Worm (Caenorhabditis elegans) whole organism, L2 larva: ENCODE results near the gene ZK54.3.

Experiments
- C34F6.9 ChIP-seq: fragments of 150-350 bp; optimal IDR thresholded peaks from 2 replicates; lab custom pipeline; 2014; ENCODE audit warnings: missing biosample characterization, missing genetic modification characterization
- F13H6.1 ChIP-seq: sonication (generic microtip); optimal IDR thresholded peaks from 2 replicates; lab custom pipeline; 2016; ENCODE audit warnings: missing genetic modification characterization, missing compliant biosample characterization
- R02D3.7 ChIP-seq: fragments of 150-350 bp; optimal IDR thresholded peaks from 2 replicates; lab custom pipeline; 2014; ENCODE audit warnings: missing biosample characterization, missing genetic modification characterization
- Y55F3AM.14 ChIP-seq: fragments of 200-800 bp; sonication (Bioruptor generic); optimal IDR thresholded peaks from 2 replicates; lab custom pipeline; 2018; ENCODE audit warnings: mild to moderate bottlenecking, missing genetic modification characterization, missing compliant biosample characterization
- ZK546.5 ChIP-seq: sonication (generic microtip); optimal IDR thresholded peaks from 2 replicates; lab custom pipeline; 2017; ENCODE audit warnings: missing biosample characterization, missing genetic modification characterization
- alr-1 ChIP-seq: fragments of 150-350 bp; optimal IDR thresholded peaks from 2 replicates; lab custom pipeline; 2014; ENCODE audit warnings: missing biosample characterization, missing genetic modification characterization
- aly-2 ChIP-seq: fragments of 150-350 bp; optimal IDR thresholded peaks from 2 replicates; lab custom pipeline; 2014; ENCODE audit warnings: missing biosample characterization, missing genetic modification characterization
- ama-1 ChIP-seq: fragments of 150-350 bp; optimal IDR thresholded peaks from 2 replicates; lab custom pipeline; 2018; ENCODE audit warnings: inconsistent platforms
- blmp-1 ChIP-seq: sonication (generic microtip); optimal IDR thresholded peaks from 2 replicates; lab custom pipeline; 2017; ENCODE audit warnings: missing genetic modification characterization, mild to moderate bottlenecking, missing compliant biosample characterization, antibody characterized with exemption, moderate library complexity; ENCODE audit not compliant: insufficient read depth
- ceh-16 ChIP-seq: fragments of 150-350 bp; optimal IDR thresholded peaks from 2 replicates; lab custom pipeline; 2014; ENCODE audit warnings: missing biosample characterization, missing genetic modification characterization
- ceh-82 ChIP-seq: fragments of 150-350 bp; optimal IDR thresholded peaks from 2 replicates; lab custom pipeline; 2014; ENCODE audit warnings: missing biosample characterization, missing genetic modification characterization
- crh-2 ChIP-seq: sonication (generic microtip); optimal IDR thresholded peaks from 2 replicates; lab custom pipeline; 2017; ENCODE audit warnings: missing biosample characterization, missing genetic modification characterization
- dmd-4 ChIP-seq: sonication (generic microtip); optimal IDR thresholded peaks from 2 replicates; lab custom pipeline; 2017; ENCODE audit warnings: missing biosample characterization, missing genetic modification characterization
- egl-27 ChIP-seq: sonication (generic microtip); optimal IDR thresholded peaks from 3 replicates; lab custom pipeline; 2017; ENCODE audit warnings: missing biosample characterization, missing genetic modification reagents, missing genetic modification characterization
- elt-1 ChIP-seq: fragments of 150-350 bp; optimal IDR thresholded peaks from 2 replicates; lab custom pipeline; 2014; ENCODE audit warnings: missing biosample characterization, missing genetic modification characterization
- elt-3 ChIP-seq: sonication (generic microtip); optimal IDR thresholded peaks from 2 replicates; lab custom pipeline; 2017; ENCODE audit warnings: missing biosample characterization, missing genetic modification characterization
- fos-1 ChIP-seq: fragments of 150-350 bp; optimal IDR thresholded peaks from 2 replicates; lab custom pipeline; 2014; ENCODE audit warnings: missing biosample characterization, missing genetic modification characterization
- gmeb-1 ChIP-seq: fragments of 150-350 bp; optimal IDR thresholded peaks from 2 replicates; lab custom pipeline; 2014; ENCODE audit warnings: missing biosample characterization, missing genetic modification characterization
- lin-11 ChIP-seq: fragments of 150-350 bp; sonication (generic microtip); optimal IDR thresholded peaks from 2 replicates; lab custom pipeline; 2014; ENCODE audit warnings: missing biosample characterization, missing genetic modification characterization, inconsistent platforms, mixed read lengths
- lin-13 ChIP-seq: fragments of 150-350 bp; optimal IDR thresholded peaks from 2 replicates; lab custom pipeline; 2014; ENCODE audit warnings: missing biosample characterization, missing genetic modification reagents, missing genetic modification characterization
- lin-39 ChIP-seq: fragments of 150-350 bp; optimal IDR thresholded peaks from 2 replicates; lab custom pipeline; 2014; ENCODE audit warnings: missing biosample characterization, missing genetic modification reagents, missing genetic modification characterization
- lsy-2 ChIP-seq, 2 experiments: fragments of 150-350 bp in 1 of 2; sonication (generic microtip) in 1 of 2; optimal IDR thresholded peaks; 2 replicates each; lab custom pipeline; 2014 to 2017; ENCODE audit warnings: missing biosample characterization in 2 of 2, missing genetic modification characterization in 2 of 2
- mab-5 ChIP-seq: fragments of 150-350 bp; optimal IDR thresholded peaks from 2 replicates; lab custom pipeline; 2014; ENCODE audit warnings: missing biosample characterization, missing genetic modification characterization
- mbf-1 ChIP-seq: sonication (generic microtip); optimal IDR thresholded peaks from 2 replicates; lab custom pipeline; 2017; ENCODE audit warnings: missing biosample characterization, missing genetic modification characterization
- mdl-1 ChIP-seq, 2 experiments: fragments of 150-350 bp in 1 of 2; sonication (generic microtip) in 1 of 2; optimal IDR thresholded peaks; 2 replicates each; lab custom pipeline; 2017; ENCODE audit warnings: missing biosample characterization in 2 of 2, missing genetic modification characterization in 2 of 2
- nhr-10 ChIP-seq: sonication (generic microtip); optimal IDR thresholded peaks from 2 replicates; lab custom pipeline; 2017; ENCODE audit warnings: missing biosample characterization, missing genetic modification characterization
- nhr-11 ChIP-seq: fragments of 150-350 bp; optimal IDR thresholded peaks from 2 replicates; lab custom pipeline; 2014; ENCODE audit warnings: missing biosample characterization, missing genetic modification characterization
- nhr-12 ChIP-seq: fragments of 150-350 bp; optimal IDR thresholded peaks from 2 replicates; lab custom pipeline; 2014; ENCODE audit warnings: missing biosample characterization, missing genetic modification characterization
- nhr-21 ChIP-seq: fragments of 150-350 bp; optimal IDR thresholded peaks from 2 replicates; lab custom pipeline; 2014; ENCODE audit warnings: missing biosample characterization, missing genetic modification characterization
- nhr-23 ChIP-seq: fragments of 150-350 bp; optimal IDR thresholded peaks from 2 replicates; lab custom pipeline; 2014; ENCODE audit warnings: missing biosample characterization, missing genetic modification reagents, missing genetic modification characterization
- nhr-237 ChIP-seq: fragments of 150-350 bp; optimal IDR thresholded peaks from 2 replicates; lab custom pipeline; 2014; ENCODE audit warnings: missing biosample characterization, missing genetic modification characterization
- nhr-25 ChIP-seq: fragments of 150-350 bp; sonication (generic microtip); optimal IDR thresholded peaks from 3 replicates; lab custom pipeline; 2014; ENCODE audit warnings: missing biosample characterization, missing genetic modification characterization
- nhr-6 ChIP-seq: fragments of 150-350 bp; optimal IDR thresholded peaks from 2 replicates; lab custom pipeline; 2014; ENCODE audit warnings: missing biosample characterization, missing genetic modification characterization
- nhr-77 ChIP-seq: fragments of 150-350 bp; optimal IDR thresholded peaks from 2 replicates; lab custom pipeline; 2014; ENCODE audit warnings: missing biosample characterization, missing genetic modification characterization
- sem-4 ChIP-seq: fragments of 150-350 bp; optimal IDR thresholded peaks from 2 replicates; lab custom pipeline; 2014; ENCODE audit warnings: missing biosample characterization, missing genetic modification reagents, missing genetic modification characterization
- skn-1 ChIP-seq: sonication (generic microtip); optimal IDR thresholded peaks from 2 replicates; lab custom pipeline; 2017; ENCODE audit warnings: missing biosample characterization, missing genetic modification characterization
- sma-3 ChIP-seq: sonication (generic microtip); optimal IDR thresholded peaks from 2 replicates; lab custom pipeline; 2016; ENCODE audit warnings: missing genetic modification reagents, missing genetic modification characterization, missing compliant biosample characterization
- sma-9 ChIP-seq, 2 experiments: fragments of 150-350 bp in 1 of 2; sonication (generic microtip) in 1 of 2; optimal IDR thresholded peaks; 2 replicates each; lab custom pipeline; 2014 to 2016; ENCODE audit warnings: missing genetic modification characterization in 2 of 2, mild to moderate bottlenecking in 1 of 2, missing biosample characterization in 1 of 2, missing compliant biosample characterization in 1 of 2, missing genetic modification reagents in 1 of 2, moderate library complexity in 1 of 2
- snpc-4 ChIP-seq: fragments of 150-350 bp; optimal IDR thresholded peaks from 2 replicates; lab custom pipeline; 2014; ENCODE audit warnings: missing biosample characterization, missing genetic modification characterization
- unc-39 ChIP-seq: fragments of 150-350 bp; optimal IDR thresholded peaks from 2 replicates; lab custom pipeline; 2014; ENCODE audit warnings: missing biosample characterization, missing genetic modification characterization
- unc-55 ChIP-seq: fragments of 150-350 bp; sonication (generic microtip); optimal IDR thresholded peaks from 3 replicates; lab custom pipeline; 2014; ENCODE audit warnings: missing biosample characterization, missing genetic modification reagents, missing genetic modification characterization
- unc-62 ChIP-seq: fragments of 150-350 bp; optimal IDR thresholded peaks from 2 replicates; lab custom pipeline; 2014; ENCODE audit warnings: missing biosample characterization, missing genetic modification reagents, missing genetic modification characterization
- zag-1 ChIP-seq: fragments of 150-350 bp; optimal IDR thresholded peaks from 2 replicates; lab custom pipeline; 2014; ENCODE audit warnings: missing biosample characterization, missing genetic modification characterization
- ztf-1 ChIP-seq: fragments of 200-800 bp; sonication (Bioruptor generic); conservative IDR thresholded peaks from 2 replicates; pipeline ENCODE4 v1.3.6; 2022; ENCODE audit warnings: missing genetic modification characterization, missing compliant biosample characterization
- ztf-11 ChIP-seq: sonication (generic microtip); optimal IDR thresholded peaks from 2 replicates; lab custom pipeline; 2017; ENCODE audit warnings: missing biosample characterization, missing genetic modification characterization
- ztf-4 ChIP-seq: fragments of 150-350 bp; optimal IDR thresholded peaks from 2 replicates; lab custom pipeline; 2014; ENCODE audit warnings: missing biosample characterization, missing genetic modification characterization

Gene ZK54.3

ce11 chrX:17423894-17424594 is 42.8 kb downstream of the ZK54.3 start (continued):
- TF ChIP-seq lin-11 (tag; lab: Kevin White, UChicago) (no peak), nhr-237 (tag; lab: Kevin White, UChicago) (no peak), ztf-11 (no peak), nhr-11 (tag; lab: Kevin White, UChicago) (no peak), gmeb-1 (tag; lab: Kevin White, UChicago) (no peak), fos-1 (no peak), nhr-77 (tag; lab: Kevin White, UChicago) (no peak), elt-1 (tag; lab: Kevin White, UChicago) (no peak), blmp-1 (tag; lab: Kevin White, UChicago) (peak; percentile 33), nhr-6 (no peak), alr-1 (no peak), unc-39 (tag; lab: Kevin White, UChicago) (no peak), mbf-1 (tag; lab: Kevin White, UChicago) (no peak), ztf-4 (tag; lab: Kevin White, UChicago) (no peak), ceh-82 (tag; lab: Kevin White, UChicago) (no peak), elt-3 (no peak), Y55F3AM.14 (GFP tag; lab: Kevin White, UChicago) (no peak), nhr-23 (tag; lab: Kevin White, UChicago) (no peak), nhr-21 (no peak), ceh-16 (tag; lab: Kevin White, UChicago) (peak; percentile 80), aly-2 (tag; lab: Kevin White, UChicago) (no peak), unc-62 (GFP tag; lab: Kevin White, UChicago) (no peak), zag-1 (tag; lab: Kevin White, UChicago) (no peak), snpc-4 (tag; lab: Kevin White, UChicago) (no peak)

ce11 chrX:17422593-17422992 is 44.2 kb downstream of the ZK54.3 start:
- no peak for TF ChIP-seq dmd-4 (tag; lab: Kevin White, UChicago)

- no peak for TF ChIP-seq ama-1
- no peak for TF ChIP-seq lin-39 (tag; lab: Kevin White, UChicago)
- TF ChIP-seq mab-5 (tag; lab: Kevin White, UChicago), result no peak
- TF ChIP-seq snpc-4 (tag; lab: Kevin White, UChicago), result no peak
- TF ChIP-seq ztf-1, result no peak
- TF ChIP-seq ZK546.5 (tag; lab: Kevin White, UChicago), result no peak
- TF ChIP-seq nhr-12, result no peak
- TF ChIP-seq nhr-11 (tag; lab: Kevin White, UChicago), result no peak
- TF ChIP-seq lsy-2 (tag; optimal IDR thresholded peaks at IDR 0.05; lab: Kevin White, UChicago), result peak in 1 of 2 experiments; percentile 21
- TF ChIP-seq elt-1 (tag; lab: Kevin White, UChicago), result no peak
- TF ChIP-seq mbf-1 (tag; lab: Kevin White, UChicago), result no peak
- peak; percentile 94 for TF ChIP-seq sma-9 (GFP tag; optimal IDR thresholded peaks at IDR 0.05; lab: Kevin White, UChicago)
- no peak for TF ChIP-seq sma-9 (tag; optimal IDR thresholded peaks at IDR 0.05; lab: Kevin White, UChicago)
- TF ChIP-seq nhr-237 (tag; lab: Kevin White, UChicago), result no peak
- no peak for TF ChIP-seq gmeb-1 (tag; lab: Kevin White, UChicago)
- TF ChIP-seq lin-11 (tag; lab: Kevin White, UChicago), result no peak
- TF ChIP-seq lin-13 (GFP tag; lab: Kevin White, UChicago), result no peak
- TF ChIP-seq nhr-25 (tag; lab: Kevin White, UChicago), result no peak
- no peak for TF ChIP-seq nhr-77 (tag; lab: Kevin White, UChicago)
- no peak for TF ChIP-seq skn-1 (tag; lab: Kevin White, UChicago)
- TF ChIP-seq ztf-4 (tag; lab: Kevin White, UChicago), result peak; percentile 12
- TF ChIP-seq nhr-6, result no peak
- TF ChIP-seq ceh-82 (tag; lab: Kevin White, UChicago), result no peak
- TF ChIP-seq mdl-1 (tag; optimal IDR thresholded peaks at IDR 0.05; lab: Kevin White, UChicago), result peak in 1 of 2 experiments; percentile 3
- TF ChIP-seq unc-62 (GFP tag; lab: Kevin White, UChicago), result no peak
- no peak for TF ChIP-seq zag-1 (tag; lab: Kevin White, UChicago)
- TF ChIP-seq egl-27 (tag; lab: Kevin White, UChicago), result peak; percentile 23
- TF ChIP-seq fos-1, result no peak
- TF ChIP-seq nhr-10 (tag; lab: Kevin White, UChicago), result no peak
- no peak for TF ChIP-seq F13H6.1 (tag; lab: Kevin White, UChicago)
- no peak for TF ChIP-seq sem-4
- TF ChIP-seq elt-3, result no peak
- TF ChIP-seq crh-2, result no peak
- peak; percentile 66 for TF ChIP-seq blmp-1 (tag; lab: Kevin White, UChicago)
- peak; percentile 15 for TF ChIP-seq sma-3
- no peak for TF ChIP-seq nhr-23 (tag; lab: Kevin White, UChicago)
- TF ChIP-seq R02D3.7 (tag; lab: Kevin White, UChicago), result no peak
- TF ChIP-seq unc-55 (GFP tag; lab: Kevin White, UChicago), result no peak
- TF ChIP-seq aly-2 (tag; lab: Kevin White, UChicago), result no peak
- TF ChIP-seq alr-1, result no peak
- no peak for TF ChIP-seq C34F6.9
- TF ChIP-seq ceh-16 (tag; lab: Kevin White, UChicago), result no peak
Measured at ce11 chrX:17421532-17422078, 45.2 kb downstream of the ZK54.3 start, which contains the start of gene osm-11. osm-11 (minus strand) TSS chrX:17421582.
